Worm (Caenorhabditis elegans) whole organism, L3 larva: ENCODE data around the gene sft-4.

Source experiments
- R02D3.7 ChIP-seq: fragments of 150-350 bp; optimal IDR thresholded peaks from 2 replicates; lab custom pipeline; 2014; ENCODE audit warnings: missing biosample characterization, missing genetic modification characterization
- ZK546.5 ChIP-seq: sonication (generic microtip); optimal IDR thresholded peaks from 2 replicates; lab custom pipeline; 2017; ENCODE audit warnings: missing biosample characterization, missing genetic modification characterization
- aly-2 ChIP-seq: fragments of 150-350 bp; optimal IDR thresholded peaks from 2 replicates; lab custom pipeline; 2014; ENCODE audit warnings: missing biosample characterization, missing genetic modification characterization
- ama-1 ChIP-seq: fragments of 150-350 bp; optimal IDR thresholded peaks from 2 replicates; lab custom pipeline; 2018
- ceh-16 ChIP-seq: sonication (generic microtip); optimal IDR thresholded peaks from 2 replicates; lab custom pipeline; 2017; ENCODE audit warnings: missing biosample characterization, missing genetic modification characterization
- ceh-28 ChIP-seq: fragments of 150-350 bp; optimal IDR thresholded peaks from 2 replicates; lab custom pipeline; 2014; ENCODE audit warnings: missing biosample characterization, missing genetic modification reagents, missing genetic modification characterization
- ceh-82 ChIP-seq: fragments of 150-350 bp; optimal IDR thresholded peaks from 2 replicates; lab custom pipeline; 2014; ENCODE audit warnings: missing biosample characterization, missing genetic modification characterization
- ceh-9 ChIP-seq: sonication (generic microtip); optimal IDR thresholded peaks from 2 replicates; lab custom pipeline; 2018; ENCODE audit warnings: missing biosample characterization, missing genetic modification characterization
- daf-12 ChIP-seq: fragments of 150-350 bp; optimal IDR thresholded peaks from 2 replicates; lab custom pipeline; 2014; ENCODE audit warnings: missing biosample characterization, missing genetic modification reagents, missing genetic modification characterization
- egl-27 ChIP-seq: sonication (generic microtip); optimal IDR thresholded peaks from 4 replicates; lab custom pipeline; 2017; ENCODE audit warnings: missing biosample characterization, missing genetic modification reagents, missing genetic modification characterization
- egl-5 ChIP-seq: fragments of 150-350 bp; optimal IDR thresholded peaks from 2 replicates; lab custom pipeline; 2017; ENCODE audit warnings: missing biosample characterization, missing genetic modification reagents, missing genetic modification characterization, inconsistent platforms
- elt-1 ChIP-seq: fragments of 150-350 bp; optimal IDR thresholded peaks from 2 replicates; lab custom pipeline; 2014; ENCODE audit warnings: missing biosample characterization, missing genetic modification characterization
- elt-2 ChIP-seq: sonication (generic microtip); optimal IDR thresholded peaks from 2 replicates; lab custom pipeline; 2016; ENCODE audit warnings: missing genetic modification reagents, mild to moderate bottlenecking, missing genetic modification characterization, missing compliant biosample characterization
- elt-3 ChIP-seq, 3 experiments: fragments of 150-350 bp in 1 of 3; sonication (generic microtip) in 2 of 3; optimal IDR thresholded peaks; 2 replicates in 2 of 3; 4 replicates in 1 of 3; lab custom pipeline; 2014 to 2017; ENCODE audit warnings: missing biosample characterization in 3 of 3, missing genetic modification characterization in 3 of 3
- eor-1 ChIP-seq, 2 experiments: fragments of 150-350 bp; optimal IDR thresholded peaks; 2 replicates each; lab custom pipeline; 2014 to 2018; ENCODE audit warnings: missing biosample characterization in 2 of 2, missing genetic modification characterization in 2 of 2
- fkh-10 ChIP-seq: sonication (generic microtip); optimal IDR thresholded peaks from 2 replicates; lab custom pipeline; 2017; ENCODE audit warnings: missing biosample characterization, missing genetic modification reagents, missing genetic modification characterization
- fkh-2 ChIP-seq: fragments of 150-350 bp; optimal IDR thresholded peaks from 2 replicates; lab custom pipeline; 2014; ENCODE audit warnings: missing biosample characterization, missing genetic modification reagents, missing genetic modification characterization
- fos-1 ChIP-seq: fragments of 150-350 bp; optimal IDR thresholded peaks from 2 replicates; lab custom pipeline; 2014; ENCODE audit warnings: missing biosample characterization, missing genetic modification characterization
- hmg-11 ChIP-seq: sonication (generic microtip); optimal IDR thresholded peaks from 2 replicates; lab custom pipeline; 2016; ENCODE audit warnings: missing genetic modification characterization, missing compliant biosample characterization
- jun-1 ChIP-seq: fragments of 150-350 bp; optimal IDR thresholded peaks from 2 replicates; lab custom pipeline; 2014; ENCODE audit warnings: missing biosample characterization, missing genetic modification reagents, missing genetic modification characterization
- lin-15B ChIP-seq: fragments of 150-350 bp; optimal IDR thresholded peaks from 2 replicates; lab custom pipeline; 2014; ENCODE audit warnings: missing biosample characterization, missing genetic modification characterization
- lin-39 ChIP-seq: fragments of 150-350 bp; optimal IDR thresholded peaks from 2 replicates; lab custom pipeline; 2018; ENCODE audit warnings: missing biosample characterization, missing genetic modification reagents, missing genetic modification characterization
- lsy-12 ChIP-seq: sonication (generic microtip); optimal IDR thresholded peaks from 2 replicates; lab custom pipeline; 2016; ENCODE audit warnings: mild to moderate bottlenecking, missing genetic modification characterization, missing compliant biosample characterization
- mdl-1 ChIP-seq: fragments of 150-350 bp; optimal IDR thresholded peaks from 2 replicates; lab custom pipeline; 2014; ENCODE audit warnings: missing biosample characterization, missing genetic modification characterization
- mml-1 ChIP-seq: fragments of 150-350 bp; sonication (generic microtip); optimal IDR thresholded peaks from 3 replicates; lab custom pipeline; 2014; ENCODE audit warnings: missing biosample characterization, missing genetic modification characterization
- nfya-1 ChIP-seq: sonication (generic microtip); optimal IDR thresholded peaks from 2 replicates; lab custom pipeline; 2017; ENCODE audit warnings: missing genetic modification characterization, mild to moderate bottlenecking, missing compliant biosample characterization, antibody characterized with exemption, moderate library complexity; ENCODE audit not compliant: insufficient read depth
- nhr-11 ChIP-seq: fragments of 150-350 bp; optimal IDR thresholded peaks from 2 replicates; lab custom pipeline; 2014; ENCODE audit warnings: missing biosample characterization, missing genetic modification characterization
- nhr-12 ChIP-seq: fragments of 150-350 bp; optimal IDR thresholded peaks from 2 replicates; lab custom pipeline; 2014; ENCODE audit warnings: missing biosample characterization, missing genetic modification characterization
- nhr-23 ChIP-seq: fragments of 150-350 bp; optimal IDR thresholded peaks from 2 replicates; lab custom pipeline; 2014; ENCODE audit warnings: missing biosample characterization, missing genetic modification reagents, missing genetic modification characterization
- nhr-237 ChIP-seq: fragments of 150-350 bp; optimal IDR thresholded peaks from 2 replicates; lab custom pipeline; 2014; ENCODE audit warnings: missing biosample characterization, missing genetic modification characterization
- nhr-25 ChIP-seq: sonication (generic microtip); optimal IDR thresholded peaks from 2 replicates; lab custom pipeline; 2017; ENCODE audit warnings: missing biosample characterization, missing genetic modification characterization
- nhr-28 ChIP-seq: fragments of 150-350 bp; optimal IDR thresholded peaks from 2 replicates; lab custom pipeline; 2014; ENCODE audit warnings: missing biosample characterization, missing genetic modification characterization
- nhr-43 ChIP-seq: sonication (generic microtip); optimal IDR thresholded peaks from 2 replicates; lab custom pipeline; 2016; ENCODE audit warnings: mild to moderate bottlenecking, missing genetic modification characterization, missing compliant biosample characterization; ENCODE audit not compliant: poor library complexity, severe bottlenecking
- nhr-67 ChIP-seq: fragments of 150-350 bp; optimal IDR thresholded peaks from 2 replicates; lab custom pipeline; 2014; ENCODE audit warnings: missing biosample characterization, missing genetic modification characterization
- nhr-76 ChIP-seq: fragments of 150-350 bp; sonication (generic microtip); optimal IDR thresholded peaks from 5 replicates; lab custom pipeline; 2014; ENCODE audit warnings: missing biosample characterization, missing genetic modification characterization
- nhr-77 ChIP-seq: fragments of 150-350 bp; optimal IDR thresholded peaks from 2 replicates; lab custom pipeline; 2014; ENCODE audit warnings: missing biosample characterization, missing genetic modification characterization
- pha-4 ChIP-seq: fragments of 150-350 bp; optimal IDR thresholded peaks from 2 replicates; lab custom pipeline; 2014; ENCODE audit warnings: missing biosample characterization, missing genetic modification reagents, missing genetic modification characterization
- pqm-1 ChIP-seq: fragments of 150-350 bp; optimal IDR thresholded peaks from 2 replicates; lab custom pipeline; 2017; ENCODE audit warnings: missing biosample characterization, missing genetic modification characterization, inconsistent platforms
- sea-2 ChIP-seq: fragments of 150-350 bp; sonication (generic microtip); optimal IDR thresholded peaks from 4 replicates; lab custom pipeline; 2014; ENCODE audit warnings: missing biosample characterization, missing genetic modification reagents, missing genetic modification characterization
- skn-1 ChIP-seq: fragments of 150-350 bp; optimal IDR thresholded peaks from 2 replicates; lab custom pipeline; 2014; ENCODE audit warnings: missing biosample characterization, missing genetic modification characterization
- snpc-4 ChIP-seq: fragments of 150-350 bp; optimal IDR thresholded peaks from 2 replicates; lab custom pipeline; 2014; ENCODE audit warnings: missing biosample characterization, missing genetic modification characterization
- tbx-2 ChIP-seq: sonication (generic microtip); optimal IDR thresholded peaks from 2 replicates; lab custom pipeline; 2016; ENCODE audit warnings: mild to moderate bottlenecking, missing genetic modification characterization, missing compliant biosample characterization
- unc-39 ChIP-seq: sonication (generic microtip); optimal IDR thresholded peaks from 4 replicates; lab custom pipeline; 2017; ENCODE audit warnings: missing biosample characterization, missing genetic modification characterization
- unc-62 ChIP-seq: fragments of 150-350 bp; sonication (generic microtip); optimal IDR thresholded peaks from 4 replicates; lab custom pipeline; 2014; ENCODE audit warnings: missing biosample characterization, missing genetic modification reagents, missing genetic modification characterization
- zag-1 ChIP-seq: fragments of 150-350 bp; optimal IDR thresholded peaks from 2 replicates; lab custom pipeline; 2014; ENCODE audit warnings: missing biosample characterization, missing genetic modification characterization
- ztf-11 ChIP-seq: fragments of 150-350 bp; optimal IDR thresholded peaks from 2 replicates; lab custom pipeline; 2014; ENCODE audit warnings: missing biosample characterization, missing genetic modification characterization
- ztf-4 ChIP-seq: fragments of 150-350 bp; optimal IDR thresholded peaks from 2 replicates; lab custom pipeline; 2014; ENCODE audit warnings: missing biosample characterization, missing genetic modification characterization

Gene sft-4

ce11 chrX:5773471-5773870 is 7.1 kb downstream of the sft-4 start, which contains the start of gene sym-3:
sym-3 (plus strand) TSS chrX:5773771.
- TF ChIP-seq nhr-43 (tag; lab: Kevin White, UChicago), result no peak
- TF ChIP-seq fos-1 (tag; lab: Kevin White, UChicago), result no peak
- TF ChIP-seq lin-15B (tag; lab: Kevin White, UChicago), result no peak
- TF ChIP-seq unc-62, result no peak
- no peak for TF ChIP-seq lin-39 (tag; lab: Kevin White, UChicago)

ce11 chrX:5772538-5773154 is 7.9 kb downstream of the sft-4 start:
- TF ChIP-seq ceh-16 (tag; lab: Kevin White, UChicago), result no peak
- TF ChIP-seq pha-4 (tag; lab: Kevin White, UChicago), result peak; percentile 85
- TF ChIP-seq, all 47 proteins: peak for 1

- TF ChIP-seq ztf-4 (tag; lab: Kevin White, UChicago), result no peak
Observed at ce11 chrX:5770648-5771047, 9.9 kb downstream of the sft-4 start, which contains the start of gene C54H2.4. C54H2.4 (minus strand) TSS chrX:5770748.

ce11 chrX:5764739-5765138 is 15.8 kb downstream of the sft-4 start:
- TF ChIP-seq elt-3 (tag; optimal IDR thresholded peaks at IDR 0.05; lab: Kevin White, UChicago), result no peak
- TF ChIP-seq eor-1 (tag; optimal IDR thresholded peaks at IDR 0.05; lab: Kevin White, UChicago), result no peak
- TF ChIP-seq ztf-4 (tag; lab: Kevin White, UChicago), result no peak
- no peak for TF ChIP-seq mdl-1 (tag; lab: Kevin White, UChicago)
- TF ChIP-seq pha-4 (tag; lab: Kevin White, UChicago), result peak; percentile 2
- TF ChIP-seq R02D3.7 (tag; lab: Kevin White, UChicago), result no peak
- no peak for TF ChIP-seq elt-1 (tag; lab: Kevin White, UChicago)
- TF ChIP-seq nhr-28, result no peak
- TF ChIP-seq pqm-1 (tag; lab: Kevin White, UChicago), result no peak
- no peak for TF ChIP-seq nhr-11 (tag; lab: Kevin White, UChicago)
- TF ChIP-seq jun-1 (tag; lab: Kevin White, UChicago), result no peak
- TF ChIP-seq tbx-2 (tag; lab: Kevin White, UChicago), result no peak
- no peak for TF ChIP-seq nhr-77 (tag; lab: Kevin White, UChicago)
- no peak for TF ChIP-seq ceh-28 (tag; lab: Kevin White, UChicago)
- no peak for TF ChIP-seq ceh-9 (tag; lab: Kevin White, UChicago)
- no peak for TF ChIP-seq snpc-4 (tag; lab: Kevin White, UChicago)
- no peak for TF ChIP-seq fos-1 (tag; lab: Kevin White, UChicago)
- TF ChIP-seq ceh-16 (tag; lab: Kevin White, UChicago), result no peak
- TF ChIP-seq nhr-76 (tag; lab: Kevin White, UChicago), result no peak
- TF ChIP-seq nhr-43 (tag; lab: Kevin White, UChicago), result no peak
- no peak for TF ChIP-seq ama-1 (lab: Kevin White, UChicago)
- TF ChIP-seq mml-1 (tag; lab: Kevin White, UChicago), result no peak
- peak; percentile 36 for TF ChIP-seq nfya-1
- no peak for TF ChIP-seq unc-62
- TF ChIP-seq nhr-67, result no peak
- TF ChIP-seq daf-12 (tag; lab: Kevin White, UChicago), result no peak
- no peak for TF ChIP-seq fkh-2 (tag; lab: Kevin White, UChicago)
- no peak for TF ChIP-seq lsy-12 (tag; lab: Kevin White, UChicago)
- peak; percentile 2 for TF ChIP-seq nhr-25 (tag; lab: Kevin White, UChicago)
- no peak for TF ChIP-seq nhr-12
- peak; percentile 84 for TF ChIP-seq hmg-11
- no peak for TF ChIP-seq sea-2 (GFP tag; lab: Kevin White, UChicago)
- no peak for TF ChIP-seq egl-27
- TF ChIP-seq lin-15B (tag; lab: Kevin White, UChicago), result no peak
- TF ChIP-seq ZK546.5 (tag; lab: Kevin White, UChicago), result no peak
- TF ChIP-seq ztf-11, result no peak
- TF ChIP-seq fkh-10 (GFP tag; lab: Kevin White, UChicago), result no peak
- TF ChIP-seq nhr-237, result no peak
- no peak for TF ChIP-seq lin-39 (tag; lab: Kevin White, UChicago)
- TF ChIP-seq aly-2 (tag; lab: Kevin White, UChicago), result no peak
- peak; percentile 10 for TF ChIP-seq egl-5
- peak; percentile 57 for TF ChIP-seq nhr-23
- TF ChIP-seq elt-2, result no peak
- TF ChIP-seq unc-39 (tag; lab: Kevin White, UChicago), result no peak
- TF ChIP-seq zag-1 (tag; lab: Kevin White, UChicago), result no peak
- TF ChIP-seq skn-1 (tag; lab: Kevin White, UChicago), result no peak
- TF ChIP-seq ceh-82 (tag; lab: Kevin White, UChicago), result no peak
